Comparison of ENCODE assay signal across 2 fruit fly cellular contexts in the genomic region with DNA sequence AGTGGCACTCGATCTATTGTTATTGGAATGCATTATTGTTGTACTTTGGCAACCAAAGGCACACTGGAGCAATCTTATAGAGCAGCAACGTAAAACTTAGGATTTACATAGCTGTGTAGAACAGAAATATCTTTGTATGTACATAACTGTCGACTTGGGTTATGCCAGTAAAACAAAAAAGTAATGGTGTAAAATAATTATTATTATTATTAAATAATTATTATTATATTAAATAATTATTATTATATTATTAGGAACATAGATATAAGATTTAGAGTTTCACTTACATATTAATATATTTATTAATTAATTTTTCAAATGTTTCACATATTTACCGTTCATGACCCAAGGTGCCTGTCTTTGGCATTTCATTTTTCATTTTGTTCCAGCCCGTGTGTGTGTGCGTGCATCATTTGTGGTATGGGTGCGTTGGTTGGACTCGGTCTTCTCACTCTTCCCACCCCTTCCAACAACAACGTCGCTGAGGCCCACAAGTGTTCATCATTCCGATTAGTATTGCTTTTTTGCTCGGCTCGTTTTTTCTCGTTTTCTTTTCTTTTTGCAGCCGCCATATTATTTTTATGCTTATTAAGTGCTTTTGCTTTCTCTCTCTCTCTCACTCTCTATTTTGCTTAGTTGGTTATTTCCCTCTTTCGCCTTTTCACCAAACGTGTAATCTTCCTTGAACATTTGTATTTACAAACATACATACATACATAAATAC.
TF ChIP-seq lines count a peak whose summit lies in the region.

No protein-coding gene starts in this region.

TF ChIP-seq in whole organism, embryonic, 481 proteins besides CTCF, POLR2A, EP300 and RAD21 (continued from another document and continues in another):
- TF ChIP-seq CG14860 (GFP tag; IDR thresholded peaks at IDR 0.05; lab: Robert Waterston, UW; ENCODE audit: partially characterized antibody): 0 out of 3 replicates have a peak, but pooled peaks have one; percentile 40
- peak; percentile 75; the same call in 2 of the 3 replicates for TF ChIP-seq CG2889 (GFP tag; IDR thresholded peaks at IDR 0.05; lab: Robert Waterston, UW)
- peak; percentile 92 for TF ChIP-seq Fer2 (tag; optimal IDR thresholded peaks at IDR 0.05; lab: Kevin White, UChicago)
- peak; percentile 95 for TF ChIP-seq run (tag; optimal IDR thresholded peaks at IDR 0.05; lab: Kevin White, UChicago)
- TF ChIP-seq CG8478 (optimal IDR thresholded peaks at IDR 0.05; lab: Kevin White, UChicago): no peak
- peak; percentile 98 for TF ChIP-seq CG12659 (GFP tag; optimal IDR thresholded peaks at IDR 0.05; lab: Kevin White, UChicago)
- peak; percentile 89 for TF ChIP-seq sob (GFP tag; IDR thresholded peaks at IDR 0.05; lab: Robert Waterston, UW)
- peak; percentile 87 for TF ChIP-seq CG4617 (GFP tag; optimal IDR thresholded peaks at IDR 0.05; lab: Kevin White, UChicago; ENCODE audit: borderline replicate concordance)
- TF ChIP-seq CG14014 (GFP tag; IDR thresholded peaks at IDR 0.05; lab: Robert Waterston, UW): peak; percentile 90
- TF ChIP-seq gem (tag; optimal IDR thresholded peaks at IDR 0.05; lab: Kevin White, UChicago): peak; percentile 99
- TF ChIP-seq amos (GFP tag; IDR thresholded peaks at IDR 0.05; lab: Robert Waterston, UW; ENCODE audit: partially characterized antibody): no peak
- TF ChIP-seq mam (GFP tag; optimal IDR thresholded peaks at IDR 0.05; lab: Kevin White, UChicago): peak; percentile 88
- TF ChIP-seq chif (GFP tag; optimal IDR thresholded peaks at IDR 0.05; lab: Kevin White, UChicago): peak; percentile 70 to 86
- TF ChIP-seq Sin3A (optimal IDR thresholded peaks at IDR 0.05; lab: Kevin White, UChicago): no peak
- TF ChIP-seq zen (tag; optimal IDR thresholded peaks at IDR 0.05; lab: Kevin White, UChicago): peak; percentile 97
- TF ChIP-seq jigr1 (GFP tag; IDR thresholded peaks at IDR 0.05; lab: Robert Waterston, UW): peak; percentile 88; the same call in 2 of the 3 replicates
- TF ChIP-seq CG16863 (GFP tag; optimal IDR thresholded peaks at IDR 0.05; lab: Kevin White, UChicago): peak; percentile 84
- peak; percentile 94 for TF ChIP-seq kah (GFP tag; optimal IDR thresholded peaks at IDR 0.05; lab: Kevin White, UChicago)
- TF ChIP-seq Rfx (GFP tag; IDR thresholded peaks at IDR 0.05; lab: Robert Waterston, UW): peak; percentile 91
- TF ChIP-seq klu (GFP tag; IDR thresholded peaks at IDR 0.05; lab: Robert Waterston, UW): peak; percentile 91
- peak; percentile 81 for TF ChIP-seq HmgZ (tag; optimal IDR thresholded peaks at IDR 0.05; lab: Kevin White, UChicago)
- TF ChIP-seq sd (tag; optimal IDR thresholded peaks at IDR 0.05; lab: Kevin White, UChicago): peak; percentile 89
- peak; percentile 75 for TF ChIP-seq dan (GFP tag; IDR thresholded peaks at IDR 0.05; lab: Robert Waterston, UW)
- TF ChIP-seq CG8924 (tag; optimal IDR thresholded peaks at IDR 0.05; lab: Kevin White, UChicago): peak; percentile 99
- peak; percentile 84 for TF ChIP-seq ems (GFP tag; optimal IDR thresholded peaks at IDR 0.05; lab: Kevin White, UChicago)
- TF ChIP-seq CG6854 (GFP tag; optimal IDR thresholded peaks at IDR 0.05; lab: Kevin White, UChicago): peak; percentile 98
- peak; percentile 22 for TF ChIP-seq CG12744 (GFP tag; optimal IDR thresholded peaks at IDR 0.05; lab: Kevin White, UChicago)
- peak; percentile 87 for TF ChIP-seq ssp (GFP tag; IDR thresholded peaks at IDR 0.05; lab: Robert Waterston, UW)
- peak; percentile 94 for TF ChIP-seq Gug (GFP tag; IDR thresholded peaks at IDR 0.05; lab: Robert Waterston, UW)
- TF ChIP-seq Atf-2 (GFP tag; optimal IDR thresholded peaks at IDR 0.05; lab: Kevin White, UChicago): peak; percentile 80
- peak; percentile 97 for TF ChIP-seq Hand (GFP tag; optimal IDR thresholded peaks at IDR 0.05; lab: Kevin White, UChicago)
- peak; percentile 55 for TF ChIP-seq ttk (GFP tag; IDR thresholded peaks at IDR 0.05; lab: Robert Waterston, UW)
- peak; percentile 87 for TF ChIP-seq exex (tag; optimal IDR thresholded peaks at IDR 0.05; lab: Kevin White, UChicago)
- TF ChIP-seq Spps (tag; optimal IDR thresholded peaks at IDR 0.05; lab: Kevin White, UChicago): peak; percentile 97
- peak; percentile 92 for TF ChIP-seq CG6654 (GFP tag; optimal IDR thresholded peaks at IDR 0.05; lab: Kevin White, UChicago)
- TF ChIP-seq ase (GFP tag; IDR thresholded peaks at IDR 0.05; lab: Robert Waterston, UW): peak; percentile 91
- peak; percentile 27 for TF ChIP-seq Ets97D (GFP tag; optimal IDR thresholded peaks at IDR 0.05; lab: Kevin White, UChicago)
- TF ChIP-seq Camta (GFP tag; optimal IDR thresholded peaks at IDR 0.05; lab: Kevin White, UChicago): peak; percentile 76
- peak; percentile 91 for TF ChIP-seq CG30020 (tag; optimal IDR thresholded peaks at IDR 0.05; lab: Kevin White, UChicago)
- peak; percentile 94 for TF ChIP-seq scrt (GFP tag; optimal IDR thresholded peaks at IDR 0.05; lab: Kevin White, UChicago)
- TF ChIP-seq CG12391 (tag; optimal IDR thresholded peaks at IDR 0.05; lab: Kevin White, UChicago): peak; percentile 99
- TF ChIP-seq stc (GFP tag; IDR thresholded peaks at IDR 0.05; lab: Robert Waterston, UW): peak; percentile 89
- peak; percentile 92 for TF ChIP-seq CG18764 (GFP tag; optimal IDR thresholded peaks at IDR 0.05; lab: Kevin White, UChicago)
- peak; percentile 65 for TF ChIP-seq sens-2 (GFP tag; IDR thresholded peaks at IDR 0.05; lab: Robert Waterston, UW)
- peak; percentile 90 for TF ChIP-seq CG7357 (GFP tag; IDR thresholded peaks at IDR 0.05; lab: Robert Waterston, UW)
- peak; percentile 77 for TF ChIP-seq Taf1 (GFP tag; IDR thresholded peaks at IDR 0.05; lab: Robert Waterston, UW)
- no peak for TF ChIP-seq p53 (GFP tag; optimal IDR thresholded peaks at IDR 0.05; lab: Kevin White, UChicago)
- TF ChIP-seq Lhr (GFP tag; optimal IDR thresholded peaks at IDR 0.05; lab: Kevin White, UChicago): peak; percentile 69
- no peak for TF ChIP-seq chinmo (GFP tag; IDR thresholded peaks at IDR 0.05; lab: Robert Waterston, UW; ENCODE audit: partially characterized antibody)
- peak; percentile 74; the same call in 1 of the 2 replicates for TF ChIP-seq CG11696 (GFP tag; IDR thresholded peaks at IDR 0.05; lab: Robert Waterston, UW)
- TF ChIP-seq ato (GFP tag; IDR thresholded peaks at IDR 0.05; lab: Robert Waterston, UW; ENCODE audit: partially characterized antibody): no peak
- peak; percentile 81 for TF ChIP-seq cato (GFP tag; optimal IDR thresholded peaks at IDR 0.05; lab: Kevin White, UChicago; ENCODE audit: borderline replicate concordance)
- no peak for TF ChIP-seq Sry-δ (GFP tag; optimal IDR thresholded peaks at IDR 0.05; lab: Kevin White, UChicago)
- TF ChIP-seq CG3407 (GFP tag; optimal IDR thresholded peaks at IDR 0.05; lab: Kevin White, UChicago): peak; percentile 94
- peak; percentile 60 for TF ChIP-seq Mad (GFP tag; optimal IDR thresholded peaks at IDR 0.05; lab: Kevin White, UChicago)
- peak; percentile 87 for TF ChIP-seq CG7786 (GFP tag; optimal IDR thresholded peaks at IDR 0.05; lab: Kevin White, UChicago)
- TF ChIP-seq ash1 (GFP tag; optimal IDR thresholded peaks at IDR 0.05; lab: Kevin White, UChicago): no peak
- peak; percentile 50 for TF ChIP-seq CG17186 (GFP tag; optimal IDR thresholded peaks at IDR 0.05; lab: Kevin White, UChicago)
- TF ChIP-seq Doc2 (GFP tag; IDR thresholded peaks at IDR 0.05; lab: Robert Waterston, UW): peak; percentile 67; the same call in 1 of the 2 replicates

TF ChIP-seq in whole organism, prepupa, 60 proteins besides CTCF, POLR2A, EP300 and RAD21 (continued from another document):
- TF ChIP-seq Blimp-1 (GFP tag; optimal IDR thresholded peaks at IDR 0.05; lab: Kevin White, UChicago): peak; percentile 83
- peak; percentile 33 for TF ChIP-seq Eip93F (GFP tag; optimal IDR thresholded peaks at IDR 0.05; lab: Kevin White, UChicago)
- TF ChIP-seq CG3032 (tag; optimal IDR thresholded peaks at IDR 0.05; lab: Kevin White, UChicago): peak; percentile 93
- TF ChIP-seq Eip75B (GFP tag; optimal IDR thresholded peaks at IDR 0.05; lab: Kevin White, UChicago): peak; percentile 34
- no peak for TF ChIP-seq Hr38 (GFP tag; optimal IDR thresholded peaks at IDR 0.05; lab: Kevin White, UChicago)
- TF ChIP-seq Hr4 (GFP tag; optimal IDR thresholded peaks at IDR 0.05; lab: Kevin White, UChicago): peak; percentile 75
- TF ChIP-seq Met (GFP tag; optimal IDR thresholded peaks at IDR 0.05; lab: Kevin White, UChicago): peak; percentile 73
- peak; percentile 88 for TF ChIP-seq esn (GFP tag; optimal IDR thresholded peaks at IDR 0.05; lab: Kevin White, UChicago)
- peak; percentile 69 for TF ChIP-seq CG7368 (GFP tag; optimal IDR thresholded peaks at IDR 0.05; lab: Kevin White, UChicago)
- TF ChIP-seq lz (GFP tag; optimal IDR thresholded peaks at IDR 0.05; lab: Kevin White, UChicago): peak; percentile 80
- TF ChIP-seq CG8119 (GFP tag; IDR thresholded peaks at IDR 0.05; lab: Robert Waterston, UW): peak; percentile 91
- TF ChIP-seq dsx (GFP tag; optimal IDR thresholded peaks at IDR 0.05; lab: Kevin White, UChicago; ENCODE audit: poor library complexity, severe bottlenecking): peak; percentile 80
- peak; percentile 83 for TF ChIP-seq OdsH (GFP tag; optimal IDR thresholded peaks at IDR 0.05; lab: Kevin White, UChicago)
